Worm (Caenorhabditis elegans): ENCODE data around the gene cas-1.

The cas-1 gene

ce11 chrX:16796826-16797225, 16.6 kb downstream of the cas-1 start (continued):
- TF ChIP-seq attf-5 (GFP tag; optimal IDR thresholded peaks at IDR 0.05) (peak; percentile 93), egl-18 (GFP tag; IDR thresholded peaks at IDR 0.05) (no peak), lin-40 (tag; optimal IDR thresholded peaks at IDR 0.05) (peak; percentile 90), T26A5.8 (tag; optimal IDR thresholded peaks at IDR 0.05) (no peak), lin-26 (GFP tag; IDR thresholded peaks at IDR 0.05) (peak; percentile 65; the same call in 1 of the 2 replicates), hlh-12 (tag; optimal IDR thresholded peaks at IDR 0.05) (no peak), nhr-179 (tag; optimal IDR thresholded peaks at IDR 0.05) (no peak), let-607 (tag; optimal IDR thresholded peaks at IDR 0.05) (peak in 1 of 2 experiments; percentile 52), lsl-1 (GFP tag; optimal IDR thresholded peaks at IDR 0.05) (no peak), hmg-20 (GFP tag; IDR thresholded peaks at IDR 0.05) (no peak), ztf-6 (GFP tag; IDR thresholded peaks at IDR 0.05) (no peak), nhr-120 (GFP tag; IDR thresholded peaks at IDR 0.05) (no peak), ekl-4 (GFP tag; IDR thresholded peaks at IDR 0.05) (peak; percentile 69), F39B2.1 (GFP tag; IDR thresholded peaks at IDR 0.05) (no peak), ZK185.1 (tag; optimal IDR thresholded peaks at IDR 0.05; ENCODE audit: poor library complexity, severe bottlenecking) (peak; percentile 52), mxl-1 (tag; optimal IDR thresholded peaks at IDR 0.05) (no peak), rec-8 (tag; optimal IDR thresholded peaks at IDR 0.05) (no peak), chd-7 (tag; optimal IDR thresholded peaks at IDR 0.05) (peak; percentile 85), bed-2 (GFP tag; IDR thresholded peaks at IDR 0.05) (no peak), F37B4.10 (GFP tag; IDR thresholded peaks at IDR 0.05) (no peak), snpc-4 (GFP tag; optimal IDR thresholded peaks at IDR 0.05) (no peak), snpc-4 (tag; optimal IDR thresholded peaks at IDR 0.05) (peak in 2 of 4 experiments; percentile 55 to 57), cebp-2 (GFP tag; IDR thresholded peaks at IDR 0.05) (no peak), hlh-26 (GFP tag; conservative IDR thresholded peaks at IDR 0.05) (no peak), B0336.3 (GFP tag; IDR thresholded peaks at IDR 0.05) (peak; percentile 89), atf-7 (tag; optimal IDR thresholded peaks at IDR 0.05) (peak; percentile 71), let-526 (GFP tag; IDR thresholded peaks at IDR 0.05) (peak; percentile 74; the same call in 1 of the 2 replicates), lin-35 (GFP tag; optimal IDR thresholded peaks at IDR 0.05) (peak in 1 of 3 experiments; percentile 56), ztf-26 (tag; optimal IDR thresholded peaks at IDR 0.05) (peak; percentile 90), Y53F4B.3 (GFP tag; IDR thresholded peaks at IDR 0.05) (no peak), Y95B8A.8 (GFP tag; IDR thresholded peaks at IDR 0.05) (0 out of 2 replicates have a peak, but pooled peaks have one; percentile 8), nfyb-1 (GFP tag; IDR thresholded peaks at IDR 0.05) (peak; percentile 88), snpc-1.1 (tag; optimal IDR thresholded peaks at IDR 0.05; ENCODE audit: insufficient read depth) (no peak), tlf-1 (GFP tag; optimal IDR thresholded peaks at IDR 0.05) (peak; percentile 64), snpc-3.4 (tag; optimal IDR thresholded peaks at IDR 0.05) (no peak), madf-6 (GFP tag; IDR thresholded peaks at IDR 0.05) (no peak), F33H1.4 (GFP tag; IDR thresholded peaks at IDR 0.05) (no peak), rcor-1 (GFP tag; IDR thresholded peaks at IDR 0.05) (0 out of 2 replicates have a peak, but pooled peaks have one; percentile 49), zfh-2 (GFP tag; conservative IDR thresholded peaks at IDR 0.05) (peak; percentile 91), ztf-28 (GFP tag; IDR thresholded peaks at IDR 0.05) (no peak), somi-1 (GFP tag; optimal IDR thresholded peaks at IDR 0.05) (peak; percentile 96), Y53G8AR.9 (GFP tag; conservative IDR thresholded peaks at IDR 0.05) (peak; percentile 62; the same call in 1 of the 2 replicates), nhr-80 (tag; optimal IDR thresholded peaks at IDR 0.05) (peak; percentile 82), F57C9.4 (tag; optimal IDR thresholded peaks at IDR 0.05) (no peak), ets-4 (GFP tag; optimal IDR thresholded peaks at IDR 0.05) (peak; percentile 45), mes-4 (tag; optimal IDR thresholded peaks at IDR 0.05) (no peak), B0035.1 (tag; optimal IDR thresholded peaks at IDR 0.05) (peak; percentile 24), nhr-90 (tag; optimal IDR thresholded peaks at IDR 0.05) (peak; percentile 53), ztf-18 (tag; optimal IDR thresholded peaks at IDR 0.05) (peak; percentile 13)

Measured in whole organism, young adult.